Worm (Caenorhabditis elegans) whole organism, young adult: ENCODE measurements around the gene fbxl-1.

ENCODE experiments used
- B0035.1 ChIP-seq: sonication (generic microtip); optimal IDR thresholded peaks from 2 replicates; lab custom pipeline; 2016; ENCODE audit warnings: missing genetic modification characterization, mild to moderate bottlenecking, missing compliant biosample characterization, missing genotype, missing genetic modification reagents
- B0261.1 ChIP-seq: sonication (generic microtip); optimal IDR thresholded peaks from 2 replicates; lab custom pipeline; 2016; ENCODE audit warnings: mild to moderate bottlenecking, missing genetic modification characterization, moderate library complexity, missing compliant biosample characterization
- B0336.3 ChIP-seq: fragments of 200-800 bp; sonication (Bioruptor generic); IDR thresholded peaks from 2 replicates; pipeline ENCODE4 v1.3.6; 2022; ENCODE audit warnings: missing genetic modification characterization, missing compliant biosample characterization
- C06A6.2 ChIP-seq: fragments of 200-800 bp; sonication (Bioruptor generic); conservative IDR thresholded peaks from 2 replicates; pipeline ENCODE4 v1.3.6; 2022; ENCODE audit warnings: missing genetic modification characterization, missing compliant biosample characterization
- F55B11.4 ChIP-seq: sonication (generic microtip); optimal IDR thresholded peaks from 2 replicates; lab custom pipeline; 2016; ENCODE audit warnings: missing compliant biosample characterization, missing genetic modification characterization, borderline replicate concordance; ENCODE audit not compliant: insufficient read depth
- K12H6.12 ChIP-seq: fragments of 200-800 bp; sonication (Bioruptor generic); optimal IDR thresholded peaks from 2 replicates; lab custom pipeline; 2018; ENCODE audit warnings: mild to moderate bottlenecking, missing genetic modification characterization, missing compliant biosample characterization
- T26A5.8 ChIP-seq: sonication (generic microtip); optimal IDR thresholded peaks from 2 replicates; lab custom pipeline; 2016; ENCODE audit warnings: missing genetic modification characterization, missing compliant biosample characterization
- ama-1 ChIP-seq, 3 experiments: fragments of 150-350 bp in 1 of 3; sonication (generic microtip) in 2 of 3; optimal IDR thresholded peaks; 2 replicates each; lab custom pipeline; 2014 to 2018; ENCODE audit warnings: missing biosample characterization in 2 of 3, missing genetic modification characterization in 2 of 3, missing genetic modification reagents in 2 of 3
- attf-3 ChIP-seq: fragments of 200-800 bp; sonication (Bioruptor generic); conservative IDR thresholded peaks from 2 replicates; pipeline ENCODE4 v1.3.6; 2022; ENCODE audit warnings: missing genetic modification reagents, missing genetic modification characterization, missing compliant biosample characterization
- attf-5 ChIP-seq: fragments of 200-800 bp; sonication (Bioruptor generic); optimal IDR thresholded peaks from 2 replicates; lab custom pipeline; 2018; ENCODE audit warnings: mild to moderate bottlenecking, missing genetic modification characterization, missing compliant biosample characterization
- bed-2 ChIP-seq: fragments of 200-800 bp; sonication (Bioruptor generic); IDR thresholded peaks from 2 replicates; pipeline ENCODE4 v1.3.6; 2022; ENCODE audit warnings: missing genetic modification reagents, missing genetic modification characterization, missing compliant biosample characterization
- cebp-1 ChIP-seq, 2 experiments: fragments of 200-800 bp in 1 of 2; sonication (Bioruptor generic) in 1 of 2; sonication (generic microtip) in 1 of 2; IDR thresholded peaks in 1 of 2; optimal IDR thresholded peaks in 1 of 2; 2 replicates each; pipeline versions ENCODE4 v1.3.6 to Lab custom; 2017 to 2022; ENCODE audit warnings: missing compliant biosample characterization in 2 of 2, missing genetic modification characterization in 2 of 2, mild to moderate bottlenecking in 1 of 2, missing genetic modification reagents in 1 of 2, moderate library complexity in 1 of 2
- cebp-2 ChIP-seq: fragments of 200-800 bp; sonication (Bioruptor generic); IDR thresholded peaks from 2 replicates; pipeline ENCODE4 v1.3.6; 2022; ENCODE audit warnings: missing genetic modification characterization, missing compliant biosample characterization
- ceh-58 ChIP-seq: fragments of 200-800 bp; sonication (Bioruptor generic); IDR thresholded peaks from 2 replicates; pipeline ENCODE4 v1.3.6; 2022; ENCODE audit warnings: missing genetic modification characterization, missing compliant biosample characterization
- chd-7 ChIP-seq: sonication (generic microtip); optimal IDR thresholded peaks from 2 replicates; lab custom pipeline; 2016; ENCODE audit warnings: mild to moderate bottlenecking, missing genetic modification characterization, moderate library complexity, missing compliant biosample characterization
- die-1 ChIP-seq: sonication (generic microtip); optimal IDR thresholded peaks from 2 replicates; lab custom pipeline; 2016; ENCODE audit warnings: missing genotype, mild to moderate bottlenecking, missing genetic modification characterization, missing compliant biosample characterization
- dox-1 ChIP-seq: fragments of 200-800 bp; sonication (Bioruptor generic); IDR thresholded peaks from 2 replicates; pipeline ENCODE4 v1.3.6; 2022; ENCODE audit warnings: missing genetic modification reagents, missing genetic modification characterization, missing compliant biosample characterization
- dpff-1 ChIP-seq: sonication (generic microtip); optimal IDR thresholded peaks from 2 replicates; lab custom pipeline; 2017; ENCODE audit warnings: mild to moderate bottlenecking, missing genetic modification characterization, missing compliant biosample characterization
- hrde-1 ChIP-seq: sonication (generic microtip); optimal IDR thresholded peaks from 2 replicates; lab custom pipeline; 2016; ENCODE audit warnings: missing genetic modification characterization, mild to moderate bottlenecking, missing compliant biosample characterization, moderate library complexity, missing genotype, missing genetic modification reagents, borderline replicate concordance
- lsy-27 ChIP-seq: sonication (generic microtip); optimal IDR thresholded peaks from 2 replicates; lab custom pipeline; 2017; ENCODE audit warnings: missing genetic modification characterization, mild to moderate bottlenecking, missing compliant biosample characterization, antibody characterized with exemption, missing genotype, borderline replicate concordance; ENCODE audit not compliant: insufficient read depth
- madf-3 ChIP-seq: fragments of 200-800 bp; sonication (Bioruptor generic); IDR thresholded peaks from 2 replicates; pipeline ENCODE4 v1.3.6; 2022; ENCODE audit warnings: missing genetic modification reagents, missing genetic modification characterization, missing compliant biosample characterization
- madf-6 ChIP-seq: fragments of 200-800 bp; sonication (Bioruptor generic); IDR thresholded peaks from 2 replicates; pipeline ENCODE4 v1.3.6; 2022; ENCODE audit warnings: missing genetic modification reagents, missing genetic modification characterization, missing compliant biosample characterization
- mxl-1 ChIP-seq: sonication (generic microtip); optimal IDR thresholded peaks from 2 replicates; lab custom pipeline; 2016; ENCODE audit warnings: missing genetic modification characterization, missing compliant biosample characterization
- nfyb-1 ChIP-seq: fragments of 200-800 bp; sonication (Bioruptor generic); IDR thresholded peaks from 2 replicates; pipeline ENCODE4 v1.3.6; 2022; ENCODE audit warnings: missing genetic modification reagents, missing genetic modification characterization, missing compliant biosample characterization
- nhr-179 ChIP-seq: sonication (generic microtip); optimal IDR thresholded peaks from 2 replicates; lab custom pipeline; 2016; ENCODE audit warnings: mild to moderate bottlenecking, missing genetic modification characterization, missing compliant biosample characterization
- nhr-80 ChIP-seq: sonication (generic microtip); optimal IDR thresholded peaks from 2 replicates; lab custom pipeline; 2016; ENCODE audit warnings: missing genetic modification characterization, missing compliant biosample characterization
- pbrm-1 ChIP-seq: fragments of 200-800 bp; sonication (Bioruptor generic); IDR thresholded peaks from 2 replicates; pipeline ENCODE4 v1.3.6; 2022; ENCODE audit warnings: missing genetic modification reagents, missing genetic modification characterization, missing compliant biosample characterization
- pha-4 ChIP-seq: fragments of 150-350 bp; sonication (generic microtip); optimal IDR thresholded peaks from 2 replicates; lab custom pipeline; 2014; ENCODE audit warnings: missing biosample characterization, missing genetic modification reagents, missing genetic modification characterization
- tbx-9 ChIP-seq: sonication (generic microtip); optimal IDR thresholded peaks from 2 replicates; lab custom pipeline; 2016; ENCODE audit warnings: borderline replicate concordance, missing genetic modification characterization, inconsistent platforms, missing compliant biosample characterization
- zfh-2 ChIP-seq: fragments of 200-800 bp; sonication (Bioruptor generic); conservative IDR thresholded peaks from 2 replicates; pipeline ENCODE4 v1.3.6; 2022; ENCODE audit warnings: missing genetic modification reagents, missing genetic modification characterization, missing compliant biosample characterization
- ztf-18 ChIP-seq: sonication (generic microtip); optimal IDR thresholded peaks from 2 replicates; lab custom pipeline; 2016; ENCODE audit warnings: missing genotype, mild to moderate bottlenecking, missing genetic modification characterization, missing compliant biosample characterization
- ztf-26 ChIP-seq: sonication (generic microtip); optimal IDR thresholded peaks from 2 replicates; lab custom pipeline; 2017; ENCODE audit warnings: missing genetic modification characterization, missing compliant biosample characterization
- ztf-3 ChIP-seq: fragments of 200-800 bp; sonication (Bioruptor generic); optimal IDR thresholded peaks from 2 replicates; lab custom pipeline; 2018; ENCODE audit warnings: mild to moderate bottlenecking, missing genetic modification characterization, missing compliant biosample characterization
- ztf-6 ChIP-seq: fragments of 200-800 bp; sonication (Bioruptor generic); IDR thresholded peaks from 2 replicates; pipeline ENCODE4 v1.3.6; 2022; ENCODE audit warnings: missing genetic modification reagents, missing genetic modification characterization, missing compliant biosample characterization

fbxl-1 gene

ce11 chrIII:8224769-8225168 is 2.9 kb upstream of the fbxl-1 start, which contains the start of gene mob-4:
TSS of gene mob-4 (plus strand) at chrIII:8225097.
- TF ChIP-seq chd-7 (tag; lab: Kevin White, UChicago) (no peak), attf-3 (GFP tag; lab: Robert Waterston, UW) (peak; percentile 88)

DNA sequence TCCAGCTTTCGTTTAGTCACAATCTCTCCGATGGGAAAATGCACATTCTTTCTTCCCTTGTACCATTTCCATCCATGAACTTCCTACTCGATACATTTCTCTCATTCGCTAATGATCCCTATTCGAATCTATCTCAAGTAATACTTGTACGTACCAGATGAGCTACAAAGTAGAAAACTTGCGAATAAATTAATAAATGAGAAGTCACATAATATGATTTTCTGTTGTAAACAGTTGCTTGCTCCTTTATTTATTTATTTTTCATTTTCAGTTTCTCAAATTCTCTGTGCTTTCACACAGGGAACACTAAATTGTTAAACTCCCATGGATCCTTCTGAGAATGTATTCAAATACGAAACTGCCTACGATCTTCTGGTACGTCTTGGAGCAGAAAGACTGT is 1.5 kb upstream of the fbxl-1 start, which contains the start of gene rfs-1:
TSS of gene rfs-1 (plus strand) at position 301 of the 400 bp plus-strand sequence.
- TF ChIP-seq B0336.3 = peak; percentile 55; the same call in 1 of the 2 replicates
- TF ChIP-seq madf-3 (GFP tag; lab: Robert Waterston, UW) = 0 out of 2 replicates have a peak, but pooled peaks have one; percentile 40
- no peak for TF ChIP-seq cebp-2 (GFP tag; lab: Robert Waterston, UW)
- TF ChIP-seq hrde-1 (tag; lab: Kevin White, UChicago) = no peak
- TF ChIP-seq die-1 (tag; lab: Kevin White, UChicago) = no peak
- no peak for TF ChIP-seq attf-5 (GFP tag; lab: Kevin White, UChicago)
- TF ChIP-seq lsy-27 = no peak
- TF ChIP-seq ztf-18 (tag; lab: Kevin White, UChicago) = no peak
- no peak for TF ChIP-seq bed-2 (GFP tag; lab: Robert Waterston, UW)

DNA sequence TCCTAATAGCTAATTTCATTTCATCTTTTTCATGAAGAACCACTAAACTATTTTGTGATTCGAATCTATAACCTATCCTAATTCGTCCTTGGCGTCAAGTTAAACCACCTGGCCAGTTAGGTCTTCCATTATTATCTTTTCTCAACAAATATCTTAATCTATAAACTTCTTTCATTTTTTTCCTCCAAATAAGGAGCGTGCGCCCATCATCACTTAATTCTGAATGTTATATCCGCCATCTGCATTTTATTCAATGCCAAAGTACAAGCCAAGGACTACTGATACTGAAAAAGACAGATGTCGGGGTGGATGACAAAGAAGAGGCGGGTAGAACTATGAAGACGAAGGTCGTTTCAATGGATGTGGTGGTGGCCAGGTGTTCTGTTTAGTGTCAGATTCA is 1.3 kb downstream of the fbxl-1 start:
- TF ChIP-seq pbrm-1 (GFP tag; lab: Robert Waterston, UW) (0 out of 2 replicates have a peak, but pooled peaks have one; percentile 8), attf-3 (GFP tag; lab: Robert Waterston, UW) (no peak), B0035.1 (tag; lab: Kevin White, UChicago) (no peak), mxl-1 (tag; lab: Kevin White, UChicago) (no peak)

ce11 chrIII:8229480-8229879 is 1.9 kb downstream of the fbxl-1 start:
- TF ChIP-seq ztf-3 (no peak), ceh-58 (GFP tag; lab: Robert Waterston, UW) (0 out of 2 replicates have a peak, but pooled peaks have one; percentile 65)

ce11 chrIII:8232634-8233033 is 5.0 kb downstream of the fbxl-1 start, which contains the start of gene henn-1:
TSS of gene henn-1 (plus strand) at chrIII:8232651.
- peak; percentile 56 for TF ChIP-seq ama-1 (optimal IDR thresholded peaks at IDR 0.05; lab: Kevin White, UChicago)
- no peak for TF ChIP-seq ama-1 (GFP tag; optimal IDR thresholded peaks at IDR 0.05; lab: Kevin White, UChicago)
- TF ChIP-seq T26A5.8 = no peak
- 0 out of 2 replicates have a peak, but pooled peaks have one; percentile 47 for TF ChIP-seq nfyb-1 (GFP tag; lab: Robert Waterston, UW)
- no peak for TF ChIP-seq dox-1
- TF ChIP-seq cebp-1 (GFP tag; IDR thresholded peaks at IDR 0.05; lab: Robert Waterston, UW) = peak; percentile 48; the same call in 1 of the 2 replicates
- peak; percentile 50 for TF ChIP-seq cebp-1 (tag; optimal IDR thresholded peaks at IDR 0.05; lab: Kevin White, UChicago)

DNA sequence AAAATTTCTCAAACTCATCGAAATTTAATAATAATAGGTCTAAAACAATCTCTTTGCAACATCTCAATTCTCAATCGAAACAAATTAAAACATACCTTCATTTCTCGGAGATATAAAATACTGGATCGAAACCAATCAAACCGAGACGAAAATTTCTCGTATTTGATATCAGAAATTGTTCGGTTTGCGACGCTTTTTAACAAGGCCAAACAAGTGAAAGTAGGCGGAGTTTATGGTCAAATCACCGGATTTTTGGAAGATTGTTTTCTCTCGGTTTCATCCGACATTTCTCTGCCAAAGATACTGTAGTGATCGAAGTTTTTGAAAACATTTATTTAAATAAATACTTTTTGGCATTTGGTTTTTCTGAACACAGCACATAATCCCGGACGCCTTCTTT is 7.7 kb downstream of the fbxl-1 start, which contains the start of gene C02F5.14:
TSS of gene C02F5.14 (minus strand) at position 157 of the 400 bp plus-strand sequence.
- TF ChIP-seq pbrm-1 (GFP tag; lab: Robert Waterston, UW) = no peak
- no peak for TF ChIP-seq B0261.1 (tag; lab: Kevin White, UChicago)
- no peak for TF ChIP-seq mxl-1 (tag; lab: Kevin White, UChicago)
- no peak for TF ChIP-seq ztf-26 (tag; lab: Kevin White, UChicago)
- no peak for TF ChIP-seq cebp-2 (GFP tag; lab: Robert Waterston, UW)
- no peak for TF ChIP-seq madf-6 (GFP tag; lab: Robert Waterston, UW)
- TF ChIP-seq zfh-2 (GFP tag; lab: Robert Waterston, UW) = no peak
- TF ChIP-seq nhr-179 (tag; lab: Kevin White, UChicago) = no peak
- TF ChIP-seq dpff-1 (tag; lab: Kevin White, UChicago) = no peak
- no peak for TF ChIP-seq C06A6.2
- no peak for TF ChIP-seq K12H6.12 (tag; lab: Kevin White, UChicago)
- no peak for TF ChIP-seq tbx-9
- no peak for TF ChIP-seq nhr-80 (tag; lab: Kevin White, UChicago)
- no peak for TF ChIP-seq ztf-6 (GFP tag; lab: Robert Waterston, UW)
- TF ChIP-seq F55B11.4 = no peak
- no peak for TF ChIP-seq dox-1
- TF ChIP-seq pha-4 = no peak
